Worm (Caenorhabditis elegans): ENCODE measurements around the gene C04G6.4.

C04G6.4 gene

DNA sequence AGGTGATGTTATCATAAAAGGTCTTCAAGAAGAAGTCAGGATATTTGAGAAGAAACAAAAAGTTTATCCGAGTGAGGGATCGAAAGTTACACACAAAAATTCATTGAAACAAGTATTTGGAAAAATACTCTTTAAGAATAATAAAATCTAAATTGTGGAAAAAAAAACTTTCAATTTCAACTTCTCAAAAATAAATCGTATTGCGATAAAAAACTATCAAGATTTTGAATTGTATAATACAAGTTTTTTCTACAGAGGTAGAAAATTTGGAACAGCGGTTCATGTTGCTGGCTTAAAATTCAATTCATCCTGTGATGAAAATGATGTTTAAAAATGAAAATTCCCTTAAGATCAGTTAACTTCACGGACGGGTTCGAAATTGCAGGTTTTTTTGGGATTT is 28.8 kb upstream of the C04G6.4 start, which contains the start of gene F09C12.8:
Gene F09C12.8, plus strand, starts transcription at position 301 of the 400 bp plus-strand sequence.
- no peak for TF ChIP-seq ceh-82 (tag; optimal IDR thresholded peaks at IDR 0.05)
- TF ChIP-seq nhr-102 (tag; optimal IDR thresholded peaks at IDR 0.05), result no peak
- no peak for TF ChIP-seq dmd-9 (GFP tag; IDR thresholded peaks at IDR 0.05)
- no peak for TF ChIP-seq F49E8.2 (tag; optimal IDR thresholded peaks at IDR 0.05; ENCODE audit: borderline replicate concordance)
- TF ChIP-seq T20F7.1 (GFP tag; optimal IDR thresholded peaks at IDR 0.05), result no peak
- no peak for TF ChIP-seq nhr-237 (tag; optimal IDR thresholded peaks at IDR 0.05)
- no peak for TF ChIP-seq nhr-25 (tag; optimal IDR thresholded peaks at IDR 0.05; ENCODE audit: borderline replicate concordance, insufficient read depth)
- TF ChIP-seq ces-1 (GFP tag; optimal IDR thresholded peaks at IDR 0.05), result no peak
- no peak for TF ChIP-seq rbr-2 (tag; optimal IDR thresholded peaks at IDR 0.05)
- TF ChIP-seq F44E2.7 (GFP tag; IDR thresholded peaks at IDR 0.05), result no peak
- no peak for TF ChIP-seq daf-19 (GFP tag; conservative IDR thresholded peaks at IDR 0.05)
- no peak for TF ChIP-seq zfp-2 (tag; optimal IDR thresholded peaks at IDR 0.05)
- no peak for TF ChIP-seq hlh-11 (tag; optimal IDR thresholded peaks at IDR 0.05)
- no peak for TF ChIP-seq nhr-42 (GFP tag; IDR thresholded peaks at IDR 0.05)
- no peak for TF ChIP-seq R02D3.7 (tag; optimal IDR thresholded peaks at IDR 0.05)

DNA sequence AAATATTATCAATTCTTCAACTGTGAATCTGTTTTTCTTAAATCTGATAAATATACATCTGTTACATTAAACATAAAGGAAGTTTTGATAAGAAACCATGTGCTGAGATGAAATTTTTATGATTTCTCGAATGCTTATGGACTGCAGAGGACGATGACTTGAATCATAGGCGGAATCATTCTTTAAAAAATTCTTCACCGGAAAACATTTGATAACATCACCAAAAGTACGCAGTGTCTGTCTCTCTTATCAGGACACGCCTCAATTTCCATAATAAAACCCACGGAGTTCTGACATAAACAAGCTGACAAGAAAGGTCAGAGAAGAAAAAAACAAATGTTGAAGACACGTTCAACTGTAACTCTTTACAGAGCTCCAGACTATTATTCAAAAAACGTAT is 26.5 kb upstream of the C04G6.4 start, which contains the start of gene F09C12.2:
Gene F09C12.2, plus strand, starts transcription at position 320 of the 400 bp plus-strand sequence.
- TF ChIP-seq nhr-11 (tag; optimal IDR thresholded peaks at IDR 0.05) (no peak), nhr-28 (tag; optimal IDR thresholded peaks at IDR 0.05) (peak; percentile 53), nhr-76 (tag; optimal IDR thresholded peaks at IDR 0.05) (no peak), daf-16 (GFP tag; optimal IDR thresholded peaks at IDR 0.05) (no peak), daf-16 (tag; optimal IDR thresholded peaks at IDR 0.05) (peak; percentile 58)

DNA sequence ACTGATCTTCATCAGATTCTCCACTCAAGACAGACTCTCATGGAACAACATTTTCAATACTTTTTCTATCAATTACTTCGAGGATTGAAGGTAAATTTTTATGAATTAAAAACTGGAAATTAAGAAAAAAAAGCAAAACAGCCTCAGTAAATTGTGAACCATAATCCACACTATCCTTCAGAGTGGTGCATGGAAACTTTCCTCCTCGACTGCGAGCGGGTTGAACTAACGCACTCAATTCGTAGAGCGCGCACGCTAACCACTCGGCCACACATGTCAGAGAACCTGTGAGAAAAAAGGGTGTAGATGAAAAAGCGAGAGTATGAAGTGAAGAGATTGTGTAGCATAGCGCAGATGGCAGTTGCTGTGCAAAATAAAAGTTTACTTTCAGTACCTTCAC is 21.8 kb upstream of the C04G6.4 start:
- TF ChIP-seq Y5F2A.4 (GFP tag; optimal IDR thresholded peaks at IDR 0.05) (peak; percentile 75), Y48G9A.11 (GFP tag; IDR thresholded peaks at IDR 0.05) (peak; percentile 76), daf-8 (GFP tag; IDR thresholded peaks at IDR 0.05) (no peak), zip-2 (tag; optimal IDR thresholded peaks at IDR 0.05) (peak; percentile 60), Y75B8A.6 (GFP tag; IDR thresholded peaks at IDR 0.05) (peak; percentile 86), hmg-1.1 (GFP tag; IDR thresholded peaks at IDR 0.05) (peak; percentile 89), lin-38 (GFP tag; IDR thresholded peaks at IDR 0.05) (no peak; the same call in none of the 2 replicates), jun-1 (tag; optimal IDR thresholded peaks at IDR 0.05) (no peak), nhr-10 (tag; optimal IDR thresholded peaks at IDR 0.05) (no peak), fkh-10 (GFP tag; optimal IDR thresholded peaks at IDR 0.05) (peak; percentile 0), sdz-12 (GFP tag; optimal IDR thresholded peaks at IDR 0.05) (peak; percentile 77), ceh-62 (tag; optimal IDR thresholded peaks at IDR 0.05) (no peak), nhr-237 (tag; optimal IDR thresholded peaks at IDR 0.05) (no peak), snpc-4 (tag; optimal IDR thresholded peaks at IDR 0.05) (no peak), lim-7 (GFP tag; IDR thresholded peaks at IDR 0.05) (peak; percentile 97), tra-1 (GFP tag; IDR thresholded peaks at IDR 0.05) (peak; percentile 87), D1046.2 (GFP tag; IDR thresholded peaks at IDR 0.05) (peak; percentile 88), hlh-30 (tag; optimal IDR thresholded peaks at IDR 0.05; ENCODE audit: insufficient read depth) (peak; percentile 70), T20F7.1 (GFP tag; optimal IDR thresholded peaks at IDR 0.05) (no peak), duxl-1 (tag; optimal IDR thresholded peaks at IDR 0.05; ENCODE audit: poor library complexity) (peak; percentile 85), egl-27 (tag; optimal IDR thresholded peaks at IDR 0.05) (no peak), mdl-1 (tag; optimal IDR thresholded peaks at IDR 0.05) (peak in 1 of 2 experiments; percentile 28), attf-4 (tag; optimal IDR thresholded peaks at IDR 0.05) (no peak), tag-97 (GFP tag; IDR thresholded peaks at IDR 0.05) (no peak), dpl-1 (GFP tag; optimal IDR thresholded peaks at IDR 0.05) (peak; percentile 39), dmd-9 (GFP tag; IDR thresholded peaks at IDR 0.05) (0 out of 2 replicates have a peak, but pooled peaks have one; percentile 30), nhr-76 (tag; optimal IDR thresholded peaks at IDR 0.05) (no peak), daf-19 (GFP tag; conservative IDR thresholded peaks at IDR 0.05) (no peak), ZK546.5 (tag; optimal IDR thresholded peaks at IDR 0.05) (no peak), mes-2 (tag; optimal IDR thresholded peaks at IDR 0.05; ENCODE audit: poor library complexity, severe bottlenecking) (peak; percentile 92), zip-11 (GFP tag; IDR thresholded peaks at IDR 0.05) (peak; percentile 73; the same call in 1 of the 2 replicates), ztf-11 (tag; optimal IDR thresholded peaks at IDR 0.05) (no peak), dmd-8 (GFP tag; IDR thresholded peaks at IDR 0.05) (peak; percentile 94), nhr-111 (GFP tag; optimal IDR thresholded peaks at IDR 0.05) (peak; percentile 87)
